Fruit fly (Drosophila melanogaster) whole organism, embryonic: ENCODE measurements around the gene mRpL30.
A peak's percentile ranks its signal among the peaks of the same experiment; 100 is the strongest.

Experiments
- Atf-2 ChIP-seq: fragments of 200-800 bp; sonication (Bioruptor generic); optimal IDR thresholded peaks from 2 replicates; lab custom pipeline; 2016; ENCODE audit warnings: missing biosample characterization, missing genetic modification characterization
- B-H1 ChIP-seq: fragments of 200-800 bp; sonication (Bioruptor generic); IDR thresholded peaks from 3 replicates; pipeline ENCODE4 v1.3.6; 2022; ENCODE audit warnings: missing biosample characterization, missing genetic modification characterization
- B-H2 ChIP-seq: fragments of 200-800 bp; sonication (Bioruptor generic); optimal IDR thresholded peaks from 2 replicates; lab custom pipeline; 2018; ENCODE audit warnings: missing biosample characterization, mild to moderate bottlenecking, missing genetic modification characterization
- Bdp1 ChIP-seq: fragments of 200-800 bp; sonication (Bioruptor generic); optimal IDR thresholded peaks from 3 replicates; lab custom pipeline; 2016; ENCODE audit warnings: missing biosample characterization, missing genetic modification characterization
- BtbVII ChIP-seq: fragments of 200-800 bp; sonication (Bioruptor generic); optimal IDR thresholded peaks from 3 replicates; lab custom pipeline; 2017; ENCODE audit warnings: missing biosample characterization, mild to moderate bottlenecking, missing genetic modification characterization
- CG10654 ChIP-seq: fragments of 200-800 bp; sonication (Bioruptor generic); optimal IDR thresholded peaks from 2 replicates; lab custom pipeline; 2016; ENCODE audit warnings: missing biosample characterization, missing genetic modification characterization
- CG11085 ChIP-seq: fragments of 200-800 bp; sonication (Bioruptor generic); IDR thresholded peaks from 2 replicates; pipeline ENCODE4 v1.3.6; 2022; ENCODE audit warnings: missing biosample characterization, missing genetic modification characterization
- CG11504 ChIP-seq: fragments of 200-800 bp; sonication (Bioruptor generic); optimal IDR thresholded peaks from 3 replicates; lab custom pipeline; 2019; ENCODE audit warnings: missing biosample characterization, mild to moderate bottlenecking, missing genetic modification characterization, moderate library complexity
- CG11696 ChIP-seq: fragments of 200-800 bp; sonication (Bioruptor generic); IDR thresholded peaks from 2 replicates; pipeline ENCODE4 v1.3.6; 2022; ENCODE audit warnings: missing biosample characterization, missing genetic modification characterization
- CG12219 ChIP-seq: fragments of 200-800 bp; sonication (Bioruptor generic); optimal IDR thresholded peaks from 3 replicates; lab custom pipeline; 2018; ENCODE audit warnings: missing biosample characterization, mild to moderate bottlenecking, missing genetic modification characterization
- CG1233 ChIP-seq: fragments of 200-800 bp; sonication (Bioruptor generic); optimal IDR thresholded peaks from 4 replicates; lab custom pipeline; 2018; ENCODE audit warnings: missing biosample characterization, mild to moderate bottlenecking, missing genetic modification characterization
- CG14441 ChIP-seq: fragments of 200-800 bp; sonication (Bioruptor generic); IDR thresholded peaks from 2 replicates; pipeline ENCODE4 v1.3.6; 2022; ENCODE audit warnings: missing biosample characterization, missing genetic modification characterization
- CG14860 ChIP-seq: fragments of 200-800 bp; sonication (Bioruptor generic); IDR thresholded peaks from 3 replicates; pipeline ENCODE4 v1.3.6; 2022; ENCODE audit warnings: missing biosample characterization, missing genetic modification characterization; ENCODE audit not compliant: partially characterized antibody
- CG17361 ChIP-seq: fragments of 200-800 bp; sonication (Bioruptor generic); IDR thresholded peaks from 3 replicates; pipeline ENCODE4 v1.3.6; 2022; ENCODE audit warnings: missing biosample characterization, missing genetic modification characterization
- CG17912 ChIP-seq: fragments of 200-800 bp; sonication (Bioruptor generic); optimal IDR thresholded peaks from 2 replicates; lab custom pipeline; 2018; ENCODE audit warnings: missing biosample characterization, mild to moderate bottlenecking, missing genetic modification characterization
- CG30020 ChIP-seq: fragments of 200-800 bp; optimal IDR thresholded peaks from 2 replicates; lab custom pipeline; 2019; ENCODE audit warnings: missing biosample characterization, mild to moderate bottlenecking, missing genetic modification characterization, moderate library complexity
- CG33213 ChIP-seq: fragments of 200-800 bp; sonication (Bioruptor generic); optimal IDR thresholded peaks from 3 replicates; lab custom pipeline; 2016; ENCODE audit warnings: missing biosample characterization, missing genetic modification characterization
- CG3407 ChIP-seq: fragments of 200-800 bp; sonication (Bioruptor generic); optimal IDR thresholded peaks from 2 replicates; lab custom pipeline; 2018; ENCODE audit warnings: missing biosample characterization, mild to moderate bottlenecking, missing genetic modification characterization
- CG4328 ChIP-seq: fragments of 200-800 bp; sonication (Bioruptor generic); optimal IDR thresholded peaks from 3 replicates; lab custom pipeline; 2017; ENCODE audit warnings: missing biosample characterization, missing genetic modification reagents, missing genetic modification characterization
- CG4404 ChIP-seq: fragments of 200-800 bp; sonication (Bioruptor generic); IDR thresholded peaks from 2 replicates; pipeline ENCODE4 v1.3.6; 2022; ENCODE audit warnings: missing biosample characterization, missing genetic modification characterization
- CG6254 ChIP-seq: fragments of 200-800 bp; sonication (Bioruptor generic); optimal IDR thresholded peaks from 3 replicates; lab custom pipeline; 2017; ENCODE audit warnings: mild to moderate bottlenecking, missing biosample characterization, missing genetic modification reagents, missing genetic modification characterization
- CG6272 ChIP-seq: fragments of 200-800 bp; sonication (Bioruptor generic); IDR thresholded peaks from 2 replicates; pipeline ENCODE4 v1.3.6; 2022; ENCODE audit warnings: missing biosample characterization, missing genetic modification characterization
- CG6791 ChIP-seq: fragments of 200-800 bp; sonication (Bioruptor generic); IDR thresholded peaks from 3 replicates; pipeline ENCODE4 v1.3.6; 2022; ENCODE audit warnings: missing biosample characterization, missing genetic modification characterization; ENCODE audit not compliant: partially characterized antibody
- CG8765 ChIP-seq: fragments of 200-800 bp; sonication (Bioruptor generic); IDR thresholded peaks from 2 replicates; pipeline ENCODE4 v1.3.6; 2022; ENCODE audit warnings: missing biosample characterization, missing genetic modification characterization
- CG9609 ChIP-seq: fragments of 200-800 bp; sonication (Bioruptor generic); optimal IDR thresholded peaks from 3 replicates; lab custom pipeline; 2016; ENCODE audit warnings: missing biosample characterization, missing genetic modification characterization
- CHES-1-like ChIP-seq: fragments of 200-800 bp; sonication (Bioruptor generic); optimal IDR thresholded peaks from 2 replicates; lab custom pipeline; 2016; ENCODE audit warnings: missing biosample characterization, missing genetic modification characterization
- Dll ChIP-seq: fragments of 200-800 bp; sonication (Bioruptor generic); IDR thresholded peaks from 4 replicates; pipeline ENCODE4 v1.3.6; 2022; ENCODE audit warnings: missing biosample characterization, missing genetic modification characterization; ENCODE audit not compliant: partially characterized antibody
- GATAe ChIP-seq: fragments of 200-800 bp; sonication (Bioruptor generic); conservative IDR thresholded peaks from 2 replicates; pipeline ENCODE4 v1.3.6; 2022; ENCODE audit warnings: missing biosample characterization, missing genetic modification characterization
- H2.0 ChIP-seq: fragments of 200-800 bp; sonication (Bioruptor generic); IDR thresholded peaks from 2 replicates; pipeline ENCODE4 v1.3.6; 2022; ENCODE audit warnings: missing biosample characterization, missing genetic modification characterization
- HLH54F ChIP-seq: fragments of 200-800 bp; sonication (Bioruptor generic); optimal IDR thresholded peaks from 3 replicates; lab custom pipeline; 2016; ENCODE audit warnings: missing biosample characterization, missing genetic modification characterization
- Hmr ChIP-seq: fragments of 200-800 bp; sonication (Bioruptor generic); optimal IDR thresholded peaks from 3 replicates; lab custom pipeline; 2017; ENCODE audit warnings: mild to moderate bottlenecking, missing biosample characterization, missing genetic modification reagents, missing genetic modification characterization
- Hr39 ChIP-seq: fragments of >200 bp; optimal IDR thresholded peaks from 2 replicates; lab custom pipeline; 2017
- MTF-1 ChIP-seq: fragments of 200-800 bp; sonication (Bioruptor generic); optimal IDR thresholded peaks from 2 replicates; lab custom pipeline; 2018; ENCODE audit warnings: missing biosample characterization, mild to moderate bottlenecking, missing genetic modification characterization, borderline replicate concordance
- Med ChIP-seq: fragments of 200-800 bp; sonication (Bioruptor generic); peaks from one replicate; lab custom pipeline; 2016; ENCODE audit warnings: missing biosample characterization, missing genetic modification characterization, mild to moderate bottlenecking, inconsistent platforms, moderate library complexity
- Meics ChIP-seq: fragments of 200-800 bp; sonication (Bioruptor generic); optimal IDR thresholded peaks from 2 replicates; lab custom pipeline; 2017; ENCODE audit warnings: missing biosample characterization, mild to moderate bottlenecking, missing genetic modification characterization
- Neu2 ChIP-seq: fragments of 200-800 bp; sonication (Bioruptor generic); optimal IDR thresholded peaks from 3 replicates; lab custom pipeline; 2016; ENCODE audit warnings: missing biosample characterization, missing genetic modification characterization, borderline replicate concordance
- Ravus ChIP-seq: fragments of 200-800 bp; sonication (Bioruptor generic); IDR thresholded peaks from 2 replicates; pipeline ENCODE4 v1.3.6; 2022; ENCODE audit warnings: missing biosample characterization, missing genetic modification characterization
- Rx ChIP-seq: fragments of 200-800 bp; sonication (Bioruptor generic); IDR thresholded peaks from 2 replicates; pipeline ENCODE4 v1.3.6; 2022; ENCODE audit warnings: missing biosample characterization, missing genetic modification characterization
- Sry-δ ChIP-seq: fragments of 200-800 bp; sonication (Bioruptor generic); optimal IDR thresholded peaks from 2 replicates; lab custom pipeline; 2016; ENCODE audit warnings: missing biosample characterization, missing genetic modification characterization
- Xrp1 ChIP-seq: fragments of 200-800 bp; sonication (Bioruptor generic); IDR thresholded peaks from 2 replicates; pipeline ENCODE4 v1.3.6; 2022; ENCODE audit warnings: missing biosample characterization, missing genetic modification characterization
- emc ChIP-seq: fragments of 200-800 bp; sonication (Bioruptor generic); optimal IDR thresholded peaks from 2 replicates; lab custom pipeline; 2016; ENCODE audit warnings: missing biosample characterization, missing genetic modification characterization
- her ChIP-seq: fragments of 200-800 bp; sonication (Bioruptor generic); optimal IDR thresholded peaks from 2 replicates; lab custom pipeline; 2016; ENCODE audit warnings: missing biosample characterization, missing genetic modification characterization
- hth ChIP-seq: fragments of >200 bp; optimal IDR thresholded peaks from 2 replicates; lab custom pipeline; 2017; ENCODE audit warnings: inconsistent platforms
- knrl ChIP-seq: fragments of 200-800 bp; sonication (Bioruptor generic); IDR thresholded peaks from 3 replicates; pipeline ENCODE4 v1.3.6; 2022; ENCODE audit warnings: missing biosample characterization, missing genetic modification characterization; ENCODE audit not compliant: partially characterized antibody
- nau ChIP-seq: fragments of 200-800 bp; sonication (Bioruptor generic); optimal IDR thresholded peaks from 3 replicates; lab custom pipeline; 2017; ENCODE audit warnings: missing biosample characterization, mild to moderate bottlenecking, missing genetic modification characterization, missing genetic modification reagents
- nom ChIP-seq: fragments of 200-800 bp; sonication (Bioruptor generic); optimal IDR thresholded peaks from 2 replicates; lab custom pipeline; 2017; ENCODE audit warnings: missing biosample characterization, missing genetic modification characterization, mild to moderate bottlenecking, moderate library complexity, missing genetic modification reagents
- pnt ChIP-seq: fragments of 200-800 bp; sonication (Bioruptor generic); optimal IDR thresholded peaks from 3 replicates; lab custom pipeline; 2016; ENCODE audit warnings: missing biosample characterization, missing genetic modification characterization
- prd ChIP-seq, 3 experiments: fragments of >200 bp in 2 of 3; fragments of 200-800 bp in 1 of 3; sonication (Bioruptor generic) in 1 of 3; optimal IDR thresholded peaks in 2 of 3; IDR thresholded peaks in 1 of 3; 2 replicates in 2 of 3; 3 replicates in 1 of 3; pipeline versions ENCODE4 v1.3.6 to Lab custom; 2017 to 2022; ENCODE audit warnings: missing biosample characterization in 1 of 3, missing genetic modification characterization in 1 of 3
- rib ChIP-seq: fragments of 200-800 bp; sonication (Bioruptor generic); IDR thresholded peaks from 2 replicates; pipeline ENCODE4 v1.3.6; 2022; ENCODE audit warnings: missing biosample characterization, missing genetic modification characterization
- stc ChIP-seq: fragments of 200-800 bp; sonication (Bioruptor generic); IDR thresholded peaks from 2 replicates; pipeline ENCODE4 v1.3.6; 2022; ENCODE audit warnings: missing biosample characterization, missing genetic modification characterization
- tin ChIP-seq: fragments of 200-800 bp; sonication (Bioruptor generic); optimal IDR thresholded peaks from 3 replicates; lab custom pipeline; 2016; ENCODE audit warnings: missing biosample characterization, missing genetic modification characterization
- wek ChIP-seq: fragments of 200-800 bp; sonication (Bioruptor generic); optimal IDR thresholded peaks from 3 replicates; lab custom pipeline; 2018; ENCODE audit warnings: missing biosample characterization, mild to moderate bottlenecking, missing genetic modification characterization, moderate library complexity

mRpL30 gene

DNA sequence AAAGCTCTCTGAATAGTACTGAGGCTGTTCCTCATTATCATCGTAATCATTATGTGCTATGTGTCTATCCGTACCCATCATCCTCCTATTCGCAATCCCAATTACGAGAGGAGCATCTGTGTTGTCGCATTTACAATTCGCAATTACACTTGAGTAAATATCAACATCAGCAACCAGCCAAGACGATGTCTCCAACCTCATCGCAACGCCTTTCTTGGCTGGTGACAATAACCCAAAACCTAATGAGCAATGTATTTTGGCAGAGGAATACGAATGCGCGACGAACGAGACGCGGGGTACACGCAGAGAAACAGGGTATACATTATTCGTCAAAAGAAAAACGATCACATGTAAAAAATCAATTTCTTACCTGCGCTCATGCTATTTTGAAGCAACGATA is 37.2 kb upstream of the mRpL30 start (continued):
- TF ChIP-seq CG10654 (GFP tag; lab: Kevin White, UChicago), result no peak
- TF ChIP-seq CG14441 (GFP tag; lab: Robert Waterston, UW), result no peak
- TF ChIP-seq emc (GFP tag; lab: Kevin White, UChicago), result no peak
- TF ChIP-seq CG6791, result no peak
- peak; percentile 48 for TF ChIP-seq B-H2
- no peak for TF ChIP-seq CG1233
- TF ChIP-seq Bdp1 (GFP tag; lab: Kevin White, UChicago), result no peak
- TF ChIP-seq CG3407, result peak; percentile 16
- peak; percentile 35 for TF ChIP-seq HLH54F (GFP tag; lab: Kevin White, UChicago)
- TF ChIP-seq H2.0 (GFP tag; lab: Robert Waterston, UW), result no peak
- no peak for TF ChIP-seq B-H1 (GFP tag; lab: Robert Waterston, UW)
- TF ChIP-seq hth (lab: Kevin White, UChicago), result no peak
- no peak for TF ChIP-seq CG12219
- TF ChIP-seq tin (GFP tag; lab: Kevin White, UChicago), result no peak
- TF ChIP-seq Meics (GFP tag; lab: Kevin White, UChicago), result peak; percentile 44
- no peak for TF ChIP-seq Atf-2 (GFP tag; lab: Kevin White, UChicago)
- TF ChIP-seq CG8765 (GFP tag; lab: Robert Waterston, UW), result no peak
- no peak for TF ChIP-seq Neu2 (GFP tag; lab: Kevin White, UChicago)
- no peak for TF ChIP-seq CG9609 (GFP tag; lab: Kevin White, UChicago)
- TF ChIP-seq pnt, result no peak
- 0 out of 2 replicates have a peak, but pooled peaks have one; percentile 36 for TF ChIP-seq rib
- peak; percentile 69 for TF ChIP-seq Hmr (GFP tag; lab: Kevin White, UChicago)
- no peak for TF ChIP-seq prd (optimal IDR thresholded peaks at IDR 0.05; lab: Kevin White, UChicago)
- no peak for TF ChIP-seq prd (GFP tag; IDR thresholded peaks at IDR 0.05; lab: Robert Waterston, UW)
- TF ChIP-seq CG6272 (GFP tag; lab: Robert Waterston, UW), result no peak
- TF ChIP-seq CG14860 (GFP tag; lab: Robert Waterston, UW), result no peak
- TF ChIP-seq GATAe (GFP tag; lab: Robert Waterston, UW), result no peak
- TF ChIP-seq CG11696, result no peak
- peak; percentile 86 for TF ChIP-seq Med (GFP tag; lab: Kevin White, UChicago)
- TF ChIP-seq Hr39 (lab: Kevin White, UChicago), result no peak
- TF ChIP-seq her (GFP tag; lab: Kevin White, UChicago), result peak; percentile 27
- no peak for TF ChIP-seq CG11504 (tag; lab: Kevin White, UChicago)
- no peak for TF ChIP-seq CG4328
- no peak for TF ChIP-seq Dll
- no peak for TF ChIP-seq nom (GFP tag; lab: Kevin White, UChicago)
- TF ChIP-seq CG33213, result peak; percentile 17
- no peak for TF ChIP-seq CG6254 (GFP tag; lab: Kevin White, UChicago)
- TF ChIP-seq CG17912 (GFP tag; lab: Kevin White, UChicago), result no peak
- TF ChIP-seq CG17361 (GFP tag; lab: Robert Waterston, UW), result no peak
- no peak for TF ChIP-seq CHES-1-like
- no peak for TF ChIP-seq stc
- TF ChIP-seq CG30020 (tag; lab: Kevin White, UChicago), result no peak
- TF ChIP-seq CG4404 (GFP tag; lab: Robert Waterston, UW), result no peak
- no peak for TF ChIP-seq knrl (GFP tag; lab: Robert Waterston, UW)
- TF ChIP-seq wek, result peak; percentile 33
- no peak for TF ChIP-seq MTF-1
- TF ChIP-seq BtbVII (GFP tag; lab: Kevin White, UChicago), result peak; percentile 57
- no peak for TF ChIP-seq Ravus (GFP tag; lab: Robert Waterston, UW)
- no peak for TF ChIP-seq Rx
- TF ChIP-seq Xrp1 (GFP tag; lab: Robert Waterston, UW), result 0 out of 2 replicates have a peak, but pooled peaks have one; percentile 9
- no peak for TF ChIP-seq nau (GFP tag; lab: Kevin White, UChicago)
- no peak for TF ChIP-seq CG11085 (GFP tag; lab: Robert Waterston, UW)
- peak; percentile 9 for TF ChIP-seq Sry-δ (GFP tag; lab: Kevin White, UChicago)
